Worm (Caenorhabditis elegans): ENCODE data around the gene F17C8.7.

DNA sequence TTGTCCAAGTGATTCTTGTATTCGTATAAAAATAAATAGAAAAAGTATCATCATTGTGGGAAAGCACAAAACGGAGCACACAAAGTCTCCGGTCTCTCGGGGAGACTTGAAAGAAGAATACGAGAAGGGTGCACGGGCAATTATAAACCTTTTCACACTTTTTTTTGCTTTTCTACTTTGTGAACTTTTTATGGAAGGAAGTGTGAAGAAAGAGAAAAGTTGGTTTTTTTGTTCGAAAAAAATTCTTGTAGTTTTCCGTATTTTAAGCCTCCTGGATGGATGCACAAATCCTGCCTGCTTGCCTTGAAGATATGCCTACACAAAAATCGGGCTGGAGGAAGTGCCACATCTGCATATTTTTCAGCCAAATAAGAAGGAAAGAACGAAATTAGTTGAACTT is 42.5 kb downstream of the F17C8.7 start, which contains the start of gene B0393.7:
- TF ChIP-seq hmbx-1 (tag; optimal IDR thresholded peaks at IDR 0.05), result no peak
- no peak for TF ChIP-seq hmg-4 (GFP tag; optimal IDR thresholded peaks at IDR 0.05)
- TF ChIP-seq hnd-1 (tag; optimal IDR thresholded peaks at IDR 0.05), result no peak
- TF ChIP-seq F13C5.2 (tag; optimal IDR thresholded peaks at IDR 0.05), result no peak
- no peak for TF ChIP-seq sea-1 (GFP tag; conservative IDR thresholded peaks at IDR 0.05)
- TF ChIP-seq ama-1 (optimal IDR thresholded peaks at IDR 0.05), result no peak
- TF ChIP-seq ceh-36 (tag; optimal IDR thresholded peaks at IDR 0.05), result no peak
- no peak for TF ChIP-seq scrt-1 (GFP tag; IDR thresholded peaks at IDR 0.05)
- no peak for TF ChIP-seq pes-1 (GFP tag; IDR thresholded peaks at IDR 0.05)
- no peak for TF ChIP-seq tbx-37 (GFP tag; conservative IDR thresholded peaks at IDR 0.05)

Measured in whole organism, early embryonic.